Worm (Caenorhabditis elegans) whole organism, L4 larva: ENCODE results near the gene clec-7.

Experiments used
- egl-27 ChIP-seq: sonication (generic microtip); optimal IDR thresholded peaks from 3 replicates; lab custom pipeline; 2017; ENCODE audit warnings: missing biosample characterization, missing genetic modification reagents, missing genetic modification characterization
- fkh-10 ChIP-seq: fragments of 150-350 bp; optimal IDR thresholded peaks from 2 replicates; lab custom pipeline; 2014; ENCODE audit warnings: missing biosample characterization, missing genetic modification reagents, missing genetic modification characterization
- lin-13 ChIP-seq: fragments of 150-350 bp; optimal IDR thresholded peaks from 2 replicates; lab custom pipeline; 2014; ENCODE audit warnings: missing biosample characterization, missing genetic modification reagents, missing genetic modification characterization
- nhr-28 ChIP-seq: fragments of 150-350 bp; optimal IDR thresholded peaks from 2 replicates; lab custom pipeline; 2014; ENCODE audit warnings: missing biosample characterization, missing genetic modification characterization
- unc-62 ChIP-seq, 3 experiments: fragments of 150-350 bp in 1 of 3; sonication (generic microtip); optimal IDR thresholded peaks in 2 of 3; peaks in 1 of 3; 1 replicate in 1 of 3; 2 replicates in 2 of 3; lab custom pipeline; 2014 to 2017; ENCODE audit warnings: missing biosample characterization in 3 of 3, missing genetic modification characterization in 3 of 3, missing genetic modification reagents in 3 of 3, missing genotype in 1 of 3
- zfp-3 ChIP-seq: fragments of 200-800 bp; sonication (Bioruptor generic); conservative IDR thresholded peaks from 2 replicates; pipeline ENCODE4 v1.3.6; 2022; ENCODE audit warnings: missing genetic modification reagents, missing genetic modification characterization, missing compliant biosample characterization
- zip-11 ChIP-seq: fragments of 200-800 bp; sonication (Bioruptor generic); IDR thresholded peaks from 2 replicates; pipeline ENCODE4 v1.3.6; 2022; ENCODE audit warnings: missing genetic modification characterization, missing compliant biosample characterization

ce11 chrV:7279090-7279489, 49.1 kb upstream of the clec-7 start, which contains the start of gene C13A2.4:
- TF ChIP-seq unc-62 (GFP tag; optimal IDR thresholded peaks at IDR 0.05 in 1 of 2; lab: Kevin White, UChicago): no peak
- TF ChIP-seq unc-62 (tag; optimal IDR thresholded peaks at IDR 0.05; lab: Kevin White, UChicago): no peak
- TF ChIP-seq zip-11: no peak
- TF ChIP-seq egl-27 (tag; lab: Kevin White, UChicago): no peak
- no peak for TF ChIP-seq lin-13 (GFP tag; lab: Kevin White, UChicago)
- TF ChIP-seq nhr-28 (tag; lab: Kevin White, UChicago): no peak
- no peak for TF ChIP-seq zfp-3 (GFP tag; lab: Robert Waterston, UW)
- no peak for TF ChIP-seq fkh-10
